Fruit fly (Drosophila melanogaster): ENCODE data around the gene SA2.

SA2 gene

DNA sequence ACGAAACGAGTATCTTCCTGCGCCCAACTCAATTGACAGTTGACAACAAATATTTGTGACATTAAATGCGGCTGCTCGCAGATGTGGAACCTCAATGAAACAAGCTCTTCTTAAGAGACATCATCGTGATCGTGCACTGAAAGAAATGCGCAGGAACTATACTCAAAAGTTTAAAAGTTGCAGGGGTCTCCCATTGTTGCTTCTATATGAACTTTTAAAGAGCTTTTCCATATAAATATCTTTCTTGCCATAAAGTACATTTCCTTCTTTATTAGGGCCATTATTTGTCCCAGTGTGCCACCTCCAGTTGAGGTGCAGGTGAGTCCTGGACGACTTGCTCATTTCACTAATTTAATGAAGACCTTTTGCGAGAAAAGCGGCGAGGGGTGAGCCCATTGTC, 49.6 kb downstream of the SA2 start:
- TF ChIP-seq psq (optimal IDR thresholded peaks at IDR 0.05) (no peak), Myc (optimal IDR thresholded peaks at IDR 0.05) (no peak), insv (optimal IDR thresholded peaks at IDR 0.05) (no peak), Sin3A (optimal IDR thresholded peaks at IDR 0.05) (no peak), ttk (optimal IDR thresholded peaks at IDR 0.05) (no peak), h (optimal IDR thresholded peaks at IDR 0.05) (no peak)

DNA sequence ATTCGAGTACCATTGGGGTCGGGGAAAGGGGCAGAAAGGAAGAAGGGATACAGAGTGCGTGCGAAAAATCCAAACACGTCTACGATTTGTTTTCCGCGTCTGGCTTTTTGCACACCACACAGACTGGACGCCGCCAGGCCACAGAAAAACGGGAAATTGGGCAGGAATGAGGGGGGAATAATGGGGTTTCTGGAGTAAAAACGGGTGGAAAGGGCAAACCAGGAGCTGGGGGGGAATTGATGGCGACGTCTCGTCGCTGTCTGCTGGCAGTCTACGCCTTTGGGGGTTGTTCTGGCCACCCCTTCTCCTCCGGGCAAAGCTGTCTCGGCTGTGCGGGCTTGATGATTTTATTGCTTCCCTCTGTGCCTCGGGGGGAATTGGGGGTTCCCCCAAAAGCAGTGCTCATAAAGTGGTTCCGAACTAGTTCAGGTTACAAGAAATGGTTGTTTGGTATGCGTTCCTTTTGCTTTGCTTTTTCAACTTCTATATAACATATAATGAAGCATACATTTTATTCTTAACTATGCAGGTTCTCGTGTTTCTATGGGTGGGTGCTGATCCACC, 51.9 kb downstream of the SA2 start:
- no peak for TF ChIP-seq h (optimal IDR thresholded peaks at IDR 0.05)
- no peak for TF ChIP-seq Sin3A (optimal IDR thresholded peaks at IDR 0.05)
- no peak for TF ChIP-seq insv (optimal IDR thresholded peaks at IDR 0.05)
- no peak for TF ChIP-seq psq (optimal IDR thresholded peaks at IDR 0.05)
- TF ChIP-seq Myc (optimal IDR thresholded peaks at IDR 0.05): no peak
- no peak for TF ChIP-seq ttk (optimal IDR thresholded peaks at IDR 0.05)
